Fruit fly (Drosophila melanogaster) S2 (cell line): ENCODE measurements around the gene BobA.

Experiments
- CG8478 ChIP-seq: fragments of >200 bp; optimal IDR thresholded peaks from 2 replicates; lab custom pipeline; 2018
- CTCF ChIP-seq, 2 experiments: fragments of >200 bp; optimal IDR thresholded peaks; 2 replicates each; lab custom pipeline; 2018

DNA sequence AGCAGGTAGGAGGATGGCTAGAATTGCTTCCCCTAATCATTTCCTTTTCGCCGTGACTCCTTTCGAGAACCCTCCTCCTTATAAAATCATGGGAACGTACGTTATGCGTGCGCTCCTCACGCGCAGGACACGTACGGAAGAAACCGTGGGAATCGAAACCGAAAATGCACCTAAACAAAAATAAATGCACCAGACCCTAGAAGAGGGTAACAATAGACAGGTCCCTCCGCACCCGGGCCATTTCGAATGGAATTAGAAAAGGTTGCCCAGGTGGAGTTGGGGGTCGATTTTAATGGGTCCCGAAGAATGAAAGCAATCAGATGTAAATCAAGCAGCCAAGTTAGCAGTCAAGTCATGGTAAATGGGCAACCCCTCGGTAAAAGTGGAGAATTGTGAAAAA is 33.4 kb upstream of the BobA start, which contains the start of gene CG3349:
- TF ChIP-seq CG8478 (no peak), CTCF (optimal IDR thresholded peaks at IDR 0.05; lab: Kevin White, UChicago) (no peak)
